Worm (Caenorhabditis elegans) whole organism, late embryonic: Measurements from ENCODE around the gene arid-1.

Experiments used
- C08G9.2 ChIP-seq: sonication (generic microtip); optimal IDR thresholded peaks from 2 replicates; lab custom pipeline; 2016; ENCODE audit warnings: mild to moderate bottlenecking, missing genetic modification characterization, moderate library complexity, missing compliant biosample characterization
- F13H6.1 ChIP-seq: sonication (generic microtip); optimal IDR thresholded peaks from 2 replicates; lab custom pipeline; 2016; ENCODE audit warnings: missing genetic modification characterization, missing compliant biosample characterization
- K09A11.1 ChIP-seq: sonication (generic microtip); optimal IDR thresholded peaks from 2 replicates; lab custom pipeline; 2017; ENCODE audit warnings: antibody characterized with exemption, mild to moderate bottlenecking, missing genetic modification characterization, missing compliant biosample characterization; ENCODE audit not compliant: insufficient read depth
- T23F11.4 ChIP-seq: fragments of 200-800 bp; sonication (Bioruptor generic); optimal IDR thresholded peaks from 2 replicates; lab custom pipeline; 2018; ENCODE audit warnings: mild to moderate bottlenecking, missing genetic modification characterization, missing compliant biosample characterization
- Y22D7AL.16 ChIP-seq: sonication (generic microtip); optimal IDR thresholded peaks from 2 replicates; lab custom pipeline; 2016; ENCODE audit warnings: missing genetic modification characterization, missing compliant biosample characterization
- ama-1 ChIP-seq: fragments of 150-350 bp; optimal IDR thresholded peaks from 2 replicates; lab custom pipeline; 2014
- ceh-14 ChIP-seq: sonication (generic microtip); optimal IDR thresholded peaks from 2 replicates; lab custom pipeline; 2016; ENCODE audit warnings: missing genotype, missing genetic modification characterization, missing compliant biosample characterization
- ceh-22 ChIP-seq: sonication (generic microtip); optimal IDR thresholded peaks from 2 replicates; lab custom pipeline; 2017; ENCODE audit warnings: missing biosample characterization, missing genetic modification characterization
- ceh-24 ChIP-seq: sonication (generic microtip); optimal IDR thresholded peaks from 2 replicates; lab custom pipeline; 2016; ENCODE audit warnings: mild to moderate bottlenecking, missing genetic modification characterization, missing compliant biosample characterization
- ceh-31 ChIP-seq: sonication (generic microtip); optimal IDR thresholded peaks from 2 replicates; lab custom pipeline; 2016; ENCODE audit warnings: missing genetic modification characterization, missing compliant biosample characterization
- ceh-45 ChIP-seq: fragments of 200-800 bp; sonication (Bioruptor generic); IDR thresholded peaks from 2 replicates; pipeline ENCODE4 v1.3.6; 2022; ENCODE audit warnings: missing genetic modification reagents, missing genetic modification characterization, missing compliant biosample characterization
- ceh-48 ChIP-seq: sonication (generic microtip); optimal IDR thresholded peaks from 2 replicates; lab custom pipeline; 2016; ENCODE audit warnings: missing genetic modification characterization, inconsistent platforms, missing compliant biosample characterization
- ceh-6 ChIP-seq: fragments of 200-800 bp; sonication (Bioruptor generic); optimal IDR thresholded peaks from 2 replicates; lab custom pipeline; 2018; ENCODE audit warnings: mild to moderate bottlenecking, missing genetic modification characterization, missing compliant biosample characterization
- che-1 ChIP-seq: sonication (generic microtip); optimal IDR thresholded peaks from 2 replicates; lab custom pipeline; 2016; ENCODE audit warnings: mild to moderate bottlenecking, missing genetic modification characterization, missing compliant biosample characterization
- elt-2 ChIP-seq: sonication (generic microtip); optimal IDR thresholded peaks from 2 replicates; lab custom pipeline; 2016; ENCODE audit warnings: missing genetic modification reagents, missing genetic modification characterization, missing compliant biosample characterization
- elt-4 ChIP-seq: sonication (generic microtip); optimal IDR thresholded peaks from 2 replicates; lab custom pipeline; 2016; ENCODE audit warnings: missing genetic modification characterization, missing compliant biosample characterization
- eyg-1 ChIP-seq: sonication (generic microtip); optimal IDR thresholded peaks from 2 replicates; lab custom pipeline; 2016; ENCODE audit warnings: missing genotype, missing genetic modification characterization, missing compliant biosample characterization
- fkh-10 ChIP-seq: fragments of 150-350 bp; optimal IDR thresholded peaks from 2 replicates; lab custom pipeline; 2014; ENCODE audit warnings: missing biosample characterization, missing genetic modification reagents, missing genetic modification characterization
- fkh-6 ChIP-seq: sonication (generic microtip); optimal IDR thresholded peaks from 2 replicates; lab custom pipeline; 2016; ENCODE audit warnings: missing genetic modification characterization, missing compliant biosample characterization
- hlh-13 ChIP-seq: fragments of 200-800 bp; sonication (Bioruptor generic); optimal IDR thresholded peaks from 2 replicates; lab custom pipeline; 2018; ENCODE audit warnings: mild to moderate bottlenecking, missing genetic modification characterization, missing compliant biosample characterization
- hlh-15 ChIP-seq: sonication (generic microtip); optimal IDR thresholded peaks from 2 replicates; lab custom pipeline; 2016; ENCODE audit warnings: missing genetic modification characterization, missing compliant biosample characterization
- lin-11 ChIP-seq: fragments of 200-800 bp; sonication (Bioruptor generic); optimal IDR thresholded peaks from 2 replicates; lab custom pipeline; 2018; ENCODE audit warnings: mild to moderate bottlenecking, missing genetic modification characterization, missing compliant biosample characterization
- madf-2 ChIP-seq: sonication (generic microtip); optimal IDR thresholded peaks from 2 replicates; lab custom pipeline; 2017; ENCODE audit warnings: missing genetic modification characterization, missing compliant biosample characterization
- nfya-1 ChIP-seq: sonication (generic microtip); optimal IDR thresholded peaks from 2 replicates; lab custom pipeline; 2017; ENCODE audit warnings: missing genetic modification characterization, mild to moderate bottlenecking, missing compliant biosample characterization, antibody characterized with exemption, moderate library complexity
- nhr-232 ChIP-seq: sonication (generic microtip); optimal IDR thresholded peaks from 2 replicates; lab custom pipeline; 2016; ENCODE audit warnings: missing genetic modification characterization, missing compliant biosample characterization
- npax-4 ChIP-seq: sonication (generic microtip); optimal IDR thresholded peaks from 2 replicates; lab custom pipeline; 2016; ENCODE audit warnings: missing genetic modification characterization, missing compliant biosample characterization
- odd-2 ChIP-seq: sonication (generic microtip); optimal IDR thresholded peaks from 2 replicates; lab custom pipeline; 2017; ENCODE audit warnings: antibody characterized with exemption, mild to moderate bottlenecking, missing genetic modification characterization, missing compliant biosample characterization
- pat-9 ChIP-seq: fragments of 200-800 bp; sonication (Bioruptor generic); optimal IDR thresholded peaks from 2 replicates; lab custom pipeline; 2018; ENCODE audit warnings: mild to moderate bottlenecking, missing genetic modification characterization, moderate library complexity, missing compliant biosample characterization
- pha-2 ChIP-seq: sonication (generic microtip); optimal IDR thresholded peaks from 2 replicates; lab custom pipeline; 2017; ENCODE audit warnings: mild to moderate bottlenecking, missing genetic modification characterization, missing compliant biosample characterization
- pha-4 ChIP-seq: fragments of 150-350 bp; optimal IDR thresholded peaks from 2 replicates; lab custom pipeline; 2018; ENCODE audit warnings: missing biosample characterization, missing genetic modification reagents, missing genetic modification characterization
- pqm-1 ChIP-seq: sonication (generic microtip); optimal IDR thresholded peaks from 2 replicates; lab custom pipeline; 2016; ENCODE audit warnings: missing genetic modification characterization, missing compliant biosample characterization
- rnt-1 ChIP-seq: sonication (generic microtip); optimal IDR thresholded peaks from 2 replicates; lab custom pipeline; 2016; ENCODE audit warnings: missing genetic modification characterization, missing compliant biosample characterization
- tbx-2 ChIP-seq: sonication (generic microtip); optimal IDR thresholded peaks from 2 replicates; lab custom pipeline; 2016; ENCODE audit warnings: missing genetic modification characterization, missing compliant biosample characterization
- tbx-7 ChIP-seq: sonication (generic microtip); optimal IDR thresholded peaks from 2 replicates; lab custom pipeline; 2016; ENCODE audit warnings: missing genotype, missing genetic modification characterization, missing compliant biosample characterization
- ttx-3 ChIP-seq: sonication (generic microtip); optimal IDR thresholded peaks from 2 replicates; lab custom pipeline; 2016; ENCODE audit warnings: missing genetic modification reagents, missing genetic modification characterization, missing compliant biosample characterization
- unc-42 ChIP-seq: sonication (generic microtip); optimal IDR thresholded peaks from 2 replicates; lab custom pipeline; 2016; ENCODE audit warnings: missing genotype, missing genetic modification characterization, missing compliant biosample characterization
- unc-55 ChIP-seq: sonication (generic microtip); optimal IDR thresholded peaks from 2 replicates; lab custom pipeline; 2017; ENCODE audit warnings: missing biosample characterization, missing genetic modification reagents, missing genetic modification characterization
- unc-86 ChIP-seq: sonication (generic microtip); optimal IDR thresholded peaks from 2 replicates; lab custom pipeline; 2016; ENCODE audit warnings: missing genetic modification characterization, missing compliant biosample characterization
- zip-5 ChIP-seq: sonication (generic microtip); optimal IDR thresholded peaks from 2 replicates; lab custom pipeline; 2016; ENCODE audit warnings: missing genetic modification characterization, missing compliant biosample characterization

arid-1 gene

DNA sequence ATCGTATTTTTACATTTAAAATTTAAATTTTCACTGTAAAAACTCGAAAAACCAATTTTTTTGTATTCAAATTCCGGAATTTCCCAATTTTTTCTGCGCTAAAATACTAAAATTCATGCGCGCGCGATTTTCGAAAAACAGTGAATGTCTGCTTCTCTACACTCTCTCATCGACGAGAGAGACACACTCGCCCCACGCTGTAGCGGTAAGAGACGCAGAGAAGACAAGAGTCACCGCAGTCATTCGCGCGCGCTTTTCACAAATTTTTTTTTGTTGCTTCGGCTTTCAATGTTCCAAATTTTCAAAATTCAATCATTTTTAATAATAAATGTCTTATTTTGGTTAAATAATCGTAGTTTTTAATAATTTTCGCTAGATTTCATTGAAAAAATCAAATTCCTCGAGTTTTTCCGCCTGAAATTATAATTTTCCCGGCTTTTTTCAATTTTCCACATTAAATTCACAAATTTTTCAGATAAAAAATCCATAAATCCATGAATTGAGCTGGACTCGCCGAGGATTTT, at the start of gene arid-1:
arid-1 (plus strand) TSS at position 474 of the 524 bp plus-strand sequence.
- TF ChIP-seq pha-4 (tag; lab: Kevin White, UChicago) (no peak), pat-9 (tag; lab: Kevin White, UChicago) (no peak), rnt-1 (tag; lab: Kevin White, UChicago) (peak; percentile 3), unc-86 (tag; lab: Kevin White, UChicago) (no peak), pha-2 (tag; lab: Kevin White, UChicago) (no peak), ceh-48 (tag; lab: Kevin White, UChicago) (no peak), ceh-45 (no peak), ceh-14 (tag; lab: Kevin White, UChicago) (no peak), ceh-31 (peak; percentile 19), T23F11.4 (GFP tag; lab: Kevin White, UChicago) (no peak), eyg-1 (tag; lab: Kevin White, UChicago) (no peak), fkh-10 (GFP tag; lab: Kevin White, UChicago) (no peak), ttx-3 (tag; lab: Kevin White, UChicago) (no peak), hlh-13 (GFP tag; lab: Kevin White, UChicago) (no peak), ama-1 (lab: Kevin White, UChicago) (no peak), nfya-1 (tag; lab: Kevin White, UChicago) (peak; percentile 43), ceh-22 (tag; lab: Kevin White, UChicago) (no peak), hlh-15 (no peak), elt-2 (tag; lab: Kevin White, UChicago) (peak; percentile 3), madf-2 (tag; lab: Kevin White, UChicago) (no peak), odd-2 (tag; lab: Kevin White, UChicago) (no peak), npax-4 (tag; lab: Kevin White, UChicago) (no peak), Y22D7AL.16 (no peak)
- TF ChIP-seq, all 69 proteins: peak for 4

- TF ChIP-seq elt-2 (tag; lab: Kevin White, UChicago) (no peak), che-1 (tag; lab: Kevin White, UChicago) (no peak), elt-4 (tag; lab: Kevin White, UChicago) (no peak), tbx-2 (tag; lab: Kevin White, UChicago) (no peak), F13H6.1 (tag; lab: Kevin White, UChicago) (no peak), lin-11 (no peak), nhr-232 (tag; lab: Kevin White, UChicago) (no peak), unc-42 (no peak), tbx-7 (tag; lab: Kevin White, UChicago) (no peak), Y22D7AL.16 (no peak), ama-1 (lab: Kevin White, UChicago) (no peak)
Observed at ce11 chrV:137667-138066, 48.3 kb upstream of the arid-1 start.

- TF ChIP-seq ceh-31, result no peak
- TF ChIP-seq zip-5 (tag; lab: Kevin White, UChicago), result no peak
Observed at ce11 chrV:138592-138991, 47.4 kb upstream of the arid-1 start, which contains the start of gene W03F9.9. TSS of gene W03F9.9 (plus strand) at chrV:138892.

DNA sequence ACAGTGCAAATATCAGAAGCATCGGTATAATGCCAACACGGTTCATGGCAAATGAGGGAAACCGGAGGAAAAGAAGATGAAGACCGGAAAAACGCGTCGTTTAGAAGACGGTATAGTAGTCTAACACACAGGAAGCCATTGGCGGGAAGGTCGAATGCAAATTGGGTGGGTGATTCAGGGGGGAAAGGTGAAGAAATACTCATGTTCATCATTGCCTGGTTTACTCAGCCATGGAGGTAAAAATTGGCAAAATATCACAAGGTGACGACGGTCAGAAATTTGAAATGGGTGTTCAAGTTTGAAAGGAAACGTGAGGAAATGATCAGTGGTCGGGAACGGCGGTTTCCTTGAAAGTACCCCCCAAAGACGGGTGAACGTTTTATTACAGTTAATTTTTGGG, 44.7 kb upstream of the arid-1 start, which contains the start of gene W03F9.11:
W03F9.11 (minus strand) TSS at position 101 of the 400 bp plus-strand sequence.
- TF ChIP-seq pha-2 (tag; lab: Kevin White, UChicago), result no peak
- no peak for TF ChIP-seq fkh-10 (GFP tag; lab: Kevin White, UChicago)
- no peak for TF ChIP-seq ceh-24 (tag; lab: Kevin White, UChicago)
- TF ChIP-seq K09A11.1, result no peak
- TF ChIP-seq, all 69 proteins: peak for 0

DNA sequence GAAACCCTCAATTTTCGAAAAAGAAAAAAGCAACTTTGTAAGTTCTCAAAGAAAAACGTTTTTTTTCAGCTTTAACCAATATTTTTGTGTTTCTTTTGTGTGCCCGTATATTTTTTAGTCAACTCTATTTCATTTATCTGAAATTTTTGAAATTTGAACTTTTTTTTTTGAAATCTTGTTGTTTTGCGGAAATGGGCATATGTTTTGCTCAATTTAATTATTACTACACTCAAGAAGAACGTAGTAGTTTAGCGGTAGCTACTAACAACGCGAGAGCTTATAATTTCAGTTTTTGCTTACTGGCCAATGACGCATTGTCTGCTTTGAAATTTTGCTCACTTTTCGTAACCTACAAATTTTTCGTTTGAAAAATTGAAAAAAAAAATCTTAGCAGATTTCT, 41.2 kb upstream of the arid-1 start, which contains the start of gene srh-82:
srh-82 (plus strand) TSS at position 301 of the 400 bp plus-strand sequence.
- TF ChIP-seq ceh-48 (tag; lab: Kevin White, UChicago) (no peak), eyg-1 (tag; lab: Kevin White, UChicago) (no peak), C08G9.2 (tag; lab: Kevin White, UChicago) (no peak), madf-2 (tag; lab: Kevin White, UChicago) (no peak), unc-55 (GFP tag; lab: Kevin White, UChicago) (no peak), pqm-1 (tag; lab: Kevin White, UChicago) (no peak), T23F11.4 (GFP tag; lab: Kevin White, UChicago) (no peak), Y22D7AL.16 (no peak), fkh-6 (no peak), ceh-6 (GFP tag; lab: Kevin White, UChicago) (no peak)
